Worm (Caenorhabditis elegans) whole organism, young adult: ENCODE data around the gene garr-1.
A peak's percentile ranks its signal among the peaks of the same experiment; 100 is the strongest.

Source experiments
- B0336.3 ChIP-seq: fragments of 200-800 bp; sonication (Bioruptor generic); IDR thresholded peaks from 2 replicates; pipeline ENCODE4 v1.3.6; 2022; ENCODE audit warnings: missing genetic modification characterization, missing compliant biosample characterization
- C06A6.2 ChIP-seq: fragments of 200-800 bp; sonication (Bioruptor generic); conservative IDR thresholded peaks from 2 replicates; pipeline ENCODE4 v1.3.6; 2022; ENCODE audit warnings: missing genetic modification characterization, missing compliant biosample characterization
- F10E7.11 ChIP-seq: sonication (generic microtip); optimal IDR thresholded peaks from 2 replicates; lab custom pipeline; 2017; ENCODE audit warnings: mild to moderate bottlenecking, missing genetic modification characterization, moderate library complexity, missing compliant biosample characterization
- F55B11.4 ChIP-seq: sonication (generic microtip); optimal IDR thresholded peaks from 2 replicates; lab custom pipeline; 2016; ENCODE audit warnings: missing compliant biosample characterization, missing genetic modification characterization, borderline replicate concordance; ENCODE audit not compliant: insufficient read depth
- F57A8.1 ChIP-seq: fragments of 200-800 bp; sonication (Bioruptor generic); optimal IDR thresholded peaks from 2 replicates; lab custom pipeline; 2018; ENCODE audit warnings: mild to moderate bottlenecking, missing genetic modification characterization, moderate library complexity, missing compliant biosample characterization
- K11D2.4 ChIP-seq: fragments of 200-800 bp; sonication (Bioruptor generic); IDR thresholded peaks from 2 replicates; pipeline ENCODE4 v1.3.6; 2022; ENCODE audit warnings: missing genetic modification reagents, missing genetic modification characterization, missing compliant biosample characterization
- Y53F4B.3 ChIP-seq: fragments of 200-800 bp; sonication (Bioruptor generic); IDR thresholded peaks from 2 replicates; pipeline ENCODE4 v1.3.6; 2022; ENCODE audit warnings: missing genetic modification reagents, missing genetic modification characterization, missing compliant biosample characterization
- Y95B8A.8 ChIP-seq: fragments of 200-800 bp; sonication (Bioruptor generic); IDR thresholded peaks from 2 replicates; pipeline ENCODE4 v1.3.6; 2022; ENCODE audit warnings: missing genetic modification reagents, missing genetic modification characterization, missing compliant biosample characterization
- aptf-2 ChIP-seq: fragments of 200-800 bp; sonication (Bioruptor generic); conservative IDR thresholded peaks from 2 replicates; pipeline ENCODE4 v1.3.6; 2022; ENCODE audit warnings: missing genetic modification reagents, missing genetic modification characterization, missing compliant biosample characterization
- aptf-3 ChIP-seq: fragments of 200-800 bp; sonication (Bioruptor generic); IDR thresholded peaks from 2 replicates; pipeline ENCODE4 v1.3.6; 2022; ENCODE audit warnings: missing genetic modification characterization, missing compliant biosample characterization
- attf-5 ChIP-seq: fragments of 200-800 bp; sonication (Bioruptor generic); optimal IDR thresholded peaks from 2 replicates; lab custom pipeline; 2018; ENCODE audit warnings: mild to moderate bottlenecking, missing genetic modification characterization, missing compliant biosample characterization
- bed-2 ChIP-seq: fragments of 200-800 bp; sonication (Bioruptor generic); IDR thresholded peaks from 2 replicates; pipeline ENCODE4 v1.3.6; 2022; ENCODE audit warnings: missing genetic modification reagents, missing genetic modification characterization, missing compliant biosample characterization
- ccch-3 ChIP-seq: fragments of 200-800 bp; sonication (Bioruptor generic); optimal IDR thresholded peaks from 2 replicates; lab custom pipeline; 2018; ENCODE audit warnings: mild to moderate bottlenecking, missing genetic modification characterization, missing compliant biosample characterization
- cebp-1 ChIP-seq, 2 experiments: fragments of 200-800 bp in 1 of 2; sonication (Bioruptor generic) in 1 of 2; sonication (generic microtip) in 1 of 2; IDR thresholded peaks in 1 of 2; optimal IDR thresholded peaks in 1 of 2; 2 replicates each; pipeline versions ENCODE4 v1.3.6 to Lab custom; 2017 to 2022; ENCODE audit warnings: missing compliant biosample characterization in 2 of 2, missing genetic modification characterization in 2 of 2, mild to moderate bottlenecking in 1 of 2, missing genetic modification reagents in 1 of 2, moderate library complexity in 1 of 2
- ceh-58 ChIP-seq: fragments of 200-800 bp; sonication (Bioruptor generic); IDR thresholded peaks from 2 replicates; pipeline ENCODE4 v1.3.6; 2022; ENCODE audit warnings: missing genetic modification characterization, missing compliant biosample characterization
- ceh-79 ChIP-seq: sonication (generic microtip); optimal IDR thresholded peaks from 2 replicates; lab custom pipeline; 2017; ENCODE audit warnings: mild to moderate bottlenecking, missing genetic modification characterization, missing compliant biosample characterization
- efl-1 ChIP-seq: fragments of 150-350 bp; optimal IDR thresholded peaks from 2 replicates; lab custom pipeline; 2014; ENCODE audit warnings: missing biosample characterization, missing genetic modification reagents, missing genetic modification characterization
- egrh-3 ChIP-seq: fragments of 200-800 bp; sonication (Bioruptor generic); IDR thresholded peaks from 2 replicates; pipeline ENCODE4 v1.3.6; 2022; ENCODE audit warnings: missing genetic modification reagents, missing genetic modification characterization, missing compliant biosample characterization
- ets-4 ChIP-seq: fragments of 200-800 bp; sonication (Bioruptor generic); optimal IDR thresholded peaks from 2 replicates; lab custom pipeline; 2018; ENCODE audit warnings: mild to moderate bottlenecking, missing genetic modification characterization, missing compliant biosample characterization
- hlh-12 ChIP-seq: sonication (generic microtip); optimal IDR thresholded peaks from 2 replicates; lab custom pipeline; 2016; ENCODE audit warnings: missing genetic modification characterization, missing compliant biosample characterization
- lin-54 ChIP-seq: fragments of 200-800 bp; sonication (Bioruptor generic); optimal IDR thresholded peaks from 2 replicates; lab custom pipeline; 2018; ENCODE audit warnings: mild to moderate bottlenecking, missing genetic modification characterization, missing compliant biosample characterization
- madf-10 ChIP-seq: sonication (generic microtip); optimal IDR thresholded peaks from 2 replicates; lab custom pipeline; 2016; ENCODE audit warnings: mild to moderate bottlenecking, missing genetic modification characterization, missing compliant biosample characterization
- madf-6 ChIP-seq: fragments of 200-800 bp; sonication (Bioruptor generic); IDR thresholded peaks from 2 replicates; pipeline ENCODE4 v1.3.6; 2022; ENCODE audit warnings: missing genetic modification reagents, missing genetic modification characterization, missing compliant biosample characterization
- mcd-1 ChIP-seq: fragments of 200-800 bp; sonication (Bioruptor generic); IDR thresholded peaks from 2 replicates; pipeline ENCODE4 v1.3.6; 2022; ENCODE audit warnings: missing genetic modification reagents, missing genetic modification characterization, missing compliant biosample characterization
- nhr-120 ChIP-seq: fragments of 200-800 bp; sonication (Bioruptor generic); IDR thresholded peaks from 2 replicates; pipeline ENCODE4 v1.3.6; 2022; ENCODE audit warnings: missing genetic modification characterization, missing compliant biosample characterization
- nhr-80 ChIP-seq: sonication (generic microtip); optimal IDR thresholded peaks from 2 replicates; lab custom pipeline; 2016; ENCODE audit warnings: missing genetic modification characterization, missing compliant biosample characterization
- repo-1 ChIP-seq: sonication (generic microtip); optimal IDR thresholded peaks from 2 replicates; lab custom pipeline; 2017; ENCODE audit warnings: mild to moderate bottlenecking, missing genetic modification characterization, missing compliant biosample characterization
- rpc-1 ChIP-seq, 2 experiments: fragments of 150-350 bp in 1 of 2; sonication (generic microtip) in 1 of 2; optimal IDR thresholded peaks; 2 replicates each; lab custom pipeline; 2014 to 2018; ENCODE audit warnings: missing biosample characterization in 1 of 2, missing genetic modification characterization in 1 of 2, missing genetic modification reagents in 1 of 2, missing genotype in 1 of 2
- snpc-1.1 ChIP-seq: sonication (generic microtip); optimal IDR thresholded peaks from 2 replicates; lab custom pipeline; 2017; ENCODE audit warnings: missing genetic modification characterization, mild to moderate bottlenecking, missing compliant biosample characterization, antibody characterized with exemption, moderate library complexity, missing genotype, missing genetic modification reagents; ENCODE audit not compliant: insufficient read depth
- snpc-4 ChIP-seq, 5 experiments: fragments of 150-350 bp in 1 of 5; sonication (generic microtip) in 4 of 5; optimal IDR thresholded peaks; 2 replicates each; lab custom pipeline; 2014 to 2018; ENCODE audit warnings: missing genetic modification characterization in 5 of 5, missing biosample characterization in 3 of 5, antibody characterized with exemption in 2 of 5, mild to moderate bottlenecking in 2 of 5, missing compliant biosample characterization in 2 of 5, missing genotype in 2 of 5, moderate library complexity in 2 of 5, missing genetic modification reagents in 1 of 5
- tbx-9 ChIP-seq: sonication (generic microtip); optimal IDR thresholded peaks from 2 replicates; lab custom pipeline; 2016; ENCODE audit warnings: borderline replicate concordance, missing genetic modification characterization, inconsistent platforms, missing compliant biosample characterization
- tlf-1 ChIP-seq: fragments of 200-800 bp; sonication (Bioruptor generic); optimal IDR thresholded peaks from 2 replicates; lab custom pipeline; 2018; ENCODE audit warnings: mild to moderate bottlenecking, missing genetic modification characterization, missing compliant biosample characterization
- zfh-2 ChIP-seq: fragments of 200-800 bp; sonication (Bioruptor generic); conservative IDR thresholded peaks from 2 replicates; pipeline ENCODE4 v1.3.6; 2022; ENCODE audit warnings: missing genetic modification reagents, missing genetic modification characterization, missing compliant biosample characterization
- ztf-28 ChIP-seq: fragments of 200-800 bp; sonication (Bioruptor generic); IDR thresholded peaks from 2 replicates; pipeline ENCODE4 v1.3.6; 2022; ENCODE audit warnings: missing genetic modification reagents, missing genetic modification characterization, missing compliant biosample characterization

garr-1 gene

DNA sequence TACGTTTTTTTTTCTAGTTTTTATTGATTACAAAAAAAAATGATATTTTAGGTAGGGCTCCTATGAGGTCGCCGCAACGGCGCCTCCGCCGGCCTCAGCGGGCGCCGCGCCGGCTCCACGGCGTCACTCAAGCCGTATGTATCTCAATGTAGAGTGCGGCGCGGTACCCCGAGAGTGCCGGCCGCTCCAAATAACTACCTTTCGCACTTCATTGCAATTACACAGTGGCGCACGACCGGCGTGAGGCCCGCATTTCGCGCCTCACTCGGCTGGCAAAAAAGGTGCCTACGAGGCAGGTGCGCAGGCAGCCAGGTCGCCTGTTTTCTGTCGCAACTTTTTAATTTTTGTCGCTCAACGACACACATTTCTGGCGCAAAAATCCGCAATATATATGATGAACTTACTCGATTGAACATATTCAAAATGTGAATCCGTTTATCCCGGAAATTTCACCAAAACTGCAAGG lies 34.7 kb downstream of the garr-1 start, which contains the start of gene M04G7.2 (continued):
- TF ChIP-seq egrh-3 (GFP tag; lab: Robert Waterston, UW) (peak; percentile 26; the same call in 1 of the 2 replicates), ztf-28 (0 out of 2 replicates have a peak, but pooled peaks have one; percentile 70), aptf-2 (GFP tag; lab: Robert Waterston, UW) (no peak), ccch-3 (GFP tag; lab: Kevin White, UChicago) (no peak), aptf-3 (GFP tag; lab: Robert Waterston, UW) (no peak; the same call in 1 of the 2 replicates), mcd-1 (GFP tag; lab: Robert Waterston, UW) (0 out of 2 replicates have a peak, but pooled peaks have one; percentile 32), zfh-2 (GFP tag; lab: Robert Waterston, UW) (peak; percentile 85), F57A8.1 (GFP tag; lab: Kevin White, UChicago) (no peak), bed-2 (GFP tag; lab: Robert Waterston, UW) (no peak)

DNA sequence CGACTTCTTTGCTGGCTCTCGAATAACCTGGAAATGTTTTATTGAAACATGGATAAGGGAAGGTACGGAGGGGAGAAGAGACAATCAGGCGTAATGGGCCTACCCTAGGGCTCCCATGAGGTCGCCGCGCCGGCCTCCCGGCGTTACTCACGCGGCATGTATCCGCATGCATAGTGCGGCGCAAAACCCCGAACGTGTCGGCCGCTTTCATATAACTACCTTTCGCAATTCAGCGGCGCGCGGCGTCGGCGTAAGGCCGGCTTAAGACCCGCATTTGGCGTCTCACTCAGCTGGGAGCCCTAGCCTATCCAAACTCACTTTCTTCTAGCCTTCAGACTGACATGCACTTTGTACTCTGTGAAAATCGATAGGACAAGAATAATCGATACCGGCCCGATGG lies 36.1 kb downstream of the garr-1 start:
- TF ChIP-seq repo-1 (tag; lab: Kevin White, UChicago), result no peak
- no peak for TF ChIP-seq snpc-4 (GFP tag; optimal IDR thresholded peaks at IDR 0.05; lab: Kevin White, UChicago)
- peak in 3 of 4 experiments; percentile 6 to 82 (median 38) for TF ChIP-seq snpc-4 (tag; optimal IDR thresholded peaks at IDR 0.05; lab: Kevin White, UChicago)
- no peak for TF ChIP-seq C06A6.2 (GFP tag; lab: Robert Waterston, UW)
- TF ChIP-seq tbx-9 (tag; lab: Kevin White, UChicago), result no peak
- TF ChIP-seq ets-4 (GFP tag; lab: Kevin White, UChicago), result no peak
- TF ChIP-seq K11D2.4 (GFP tag; lab: Robert Waterston, UW), result 0 out of 2 replicates have a peak, but pooled peaks have one; percentile 50
- TF ChIP-seq ztf-28, result 0 out of 2 replicates have a peak, but pooled peaks have one; percentile 43
- TF ChIP-seq snpc-1.1 (tag; lab: Kevin White, UChicago), result peak; percentile 56
- no peak for TF ChIP-seq mcd-1 (GFP tag; lab: Robert Waterston, UW)
- no peak for TF ChIP-seq efl-1
- TF ChIP-seq F10E7.11 (tag; lab: Kevin White, UChicago), result no peak
- TF ChIP-seq tlf-1 (GFP tag; lab: Kevin White, UChicago), result no peak
- TF ChIP-seq bed-2 (GFP tag; lab: Robert Waterston, UW), result no peak
- TF ChIP-seq attf-5 (GFP tag; lab: Kevin White, UChicago), result no peak
- TF ChIP-seq zfh-2 (GFP tag; lab: Robert Waterston, UW), result peak; percentile 80

DNA sequence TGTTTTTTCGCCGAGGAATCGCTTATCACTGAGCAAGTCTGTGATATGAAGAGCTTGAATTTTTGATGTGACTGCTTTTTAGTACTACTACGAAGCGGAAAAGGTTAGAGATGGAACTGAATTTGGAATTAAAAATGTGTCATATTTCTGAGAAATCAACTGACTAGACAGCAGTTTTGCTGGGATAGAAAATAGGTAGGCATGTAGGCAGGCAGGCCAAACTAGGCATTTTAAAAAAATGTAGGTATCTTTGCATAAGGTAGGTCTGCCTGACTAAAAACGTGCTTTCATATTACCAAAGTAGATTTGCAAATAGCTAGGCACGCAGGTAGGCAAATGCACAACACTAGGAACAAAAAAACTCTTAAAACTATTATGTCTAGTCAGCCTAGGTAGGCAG lies 40.6 kb downstream of the garr-1 start:
- TF ChIP-seq ceh-79 (tag; lab: Kevin White, UChicago) (no peak), lin-54 (no peak), madf-6 (no peak), cebp-1 (GFP tag; IDR thresholded peaks at IDR 0.05; lab: Robert Waterston, UW) (no peak), cebp-1 (tag; optimal IDR thresholded peaks at IDR 0.05; lab: Kevin White, UChicago) (no peak), B0336.3 (GFP tag; lab: Robert Waterston, UW) (no peak), Y95B8A.8 (GFP tag; lab: Robert Waterston, UW) (no peak), nhr-80 (tag; lab: Kevin White, UChicago) (no peak), Y53F4B.3 (no peak), F55B11.4 (tag; lab: Kevin White, UChicago) (no peak), madf-10 (tag; lab: Kevin White, UChicago) (no peak), nhr-120 (no peak), rpc-1 (optimal IDR thresholded peaks at IDR 0.05; lab: Kevin White, UChicago) (no peak), rpc-1 (tag; optimal IDR thresholded peaks at IDR 0.05; lab: Kevin White, UChicago) (no peak), hlh-12 (tag; lab: Kevin White, UChicago) (no peak), ceh-58 (GFP tag; lab: Robert Waterston, UW) (no peak), K11D2.4 (GFP tag; lab: Robert Waterston, UW) (no peak)
- TF ChIP-seq, all 124 proteins: peak for 0
